Worm (Caenorhabditis elegans) whole organism, mixed stage, embryonic: ENCODE results near the gene hpo-30.

Experiments
- M03D4.4 ChIP-seq: sonication (generic microtip); optimal IDR thresholded peaks from 2 replicates; lab custom pipeline; 2017; ENCODE audit warnings: mild to moderate bottlenecking, missing genetic modification characterization, missing compliant biosample characterization
- bed-3 ChIP-seq: fragments of 200-800 bp; sonication (Bioruptor generic); optimal IDR thresholded peaks from 3 replicates; lab custom pipeline; 2018; ENCODE audit warnings: mild to moderate bottlenecking, missing genetic modification characterization, moderate library complexity, missing compliant biosample characterization
- blmp-1 ChIP-seq: fragments of 150-350 bp; optimal IDR thresholded peaks from 2 replicates; lab custom pipeline; 2014; ENCODE audit warnings: missing biosample characterization, missing genetic modification characterization
- ceh-39 ChIP-seq: fragments of 150-350 bp; optimal IDR thresholded peaks from 2 replicates; lab custom pipeline; 2014; ENCODE audit warnings: missing biosample characterization, missing genetic modification characterization
- ceh-83 ChIP-seq: fragments of 200-800 bp; sonication (Bioruptor generic); optimal IDR thresholded peaks from 2 replicates; lab custom pipeline; 2018; ENCODE audit warnings: mild to moderate bottlenecking, missing genetic modification characterization, missing compliant biosample characterization
- ces-1 ChIP-seq: fragments of 150-350 bp; optimal IDR thresholded peaks from 2 replicates; lab custom pipeline; 2014; ENCODE audit warnings: missing biosample characterization, missing genetic modification reagents, missing genetic modification characterization
- cnd-1 ChIP-seq: fragments of 200-800 bp; sonication (Bioruptor generic); optimal IDR thresholded peaks from 2 replicates; lab custom pipeline; 2018; ENCODE audit warnings: mild to moderate bottlenecking, missing genetic modification characterization, missing compliant biosample characterization
- drap-1 ChIP-seq: fragments of 200-800 bp; sonication (Bioruptor generic); optimal IDR thresholded peaks from 3 replicates; lab custom pipeline; 2018; ENCODE audit warnings: mild to moderate bottlenecking, missing genetic modification characterization, missing compliant biosample characterization
- elt-1 ChIP-seq: sonication (generic microtip); optimal IDR thresholded peaks from 2 replicates; lab custom pipeline; 2017; ENCODE audit warnings: missing genetic modification characterization, mild to moderate bottlenecking, missing compliant biosample characterization, antibody characterized with exemption, moderate library complexity, borderline replicate concordance; ENCODE audit not compliant: insufficient read depth
- elt-3 ChIP-seq: fragments of 150-350 bp; optimal IDR thresholded peaks from 2 replicates; lab custom pipeline; 2014; ENCODE audit warnings: missing biosample characterization, missing genetic modification characterization
- flh-1 ChIP-seq: fragments of 200-800 bp; sonication (Bioruptor generic); optimal IDR thresholded peaks from 2 replicates; lab custom pipeline; 2018; ENCODE audit warnings: mild to moderate bottlenecking, missing genetic modification characterization, moderate library complexity, missing compliant biosample characterization
- hlh-1 ChIP-seq: fragments of 150-350 bp; optimal IDR thresholded peaks from 2 replicates; lab custom pipeline; 2014; ENCODE audit warnings: missing biosample characterization, missing genetic modification reagents, missing genetic modification characterization
- lin-13 ChIP-seq: fragments of 150-350 bp; optimal IDR thresholded peaks from 2 replicates; lab custom pipeline; 2014; ENCODE audit warnings: missing biosample characterization, missing genetic modification characterization
- lsy-2 ChIP-seq: fragments of 150-350 bp; optimal IDR thresholded peaks from 2 replicates; lab custom pipeline; 2014; ENCODE audit warnings: missing biosample characterization, missing genetic modification characterization
- mab-5 ChIP-seq: fragments of 150-350 bp; optimal IDR thresholded peaks from 2 replicates; lab custom pipeline; 2014; ENCODE audit warnings: missing biosample characterization, missing genetic modification characterization
- mep-1 ChIP-seq: fragments of 150-350 bp; optimal IDR thresholded peaks from 2 replicates; lab custom pipeline; 2017; ENCODE audit warnings: missing biosample characterization, missing genetic modification reagents, missing genetic modification characterization, inconsistent platforms
- mls-2 ChIP-seq: sonication (generic microtip); optimal IDR thresholded peaks from 2 replicates; lab custom pipeline; 2016; ENCODE audit warnings: mild to moderate bottlenecking, missing genetic modification characterization, moderate library complexity, missing compliant biosample characterization
- nhr-12 ChIP-seq: fragments of 150-350 bp; optimal IDR thresholded peaks from 2 replicates; lab custom pipeline; 2014; ENCODE audit warnings: missing biosample characterization, missing genetic modification characterization
- nhr-2 ChIP-seq: fragments of 150-350 bp; optimal IDR thresholded peaks from 2 replicates; lab custom pipeline; 2014; ENCODE audit warnings: missing biosample characterization, missing genetic modification characterization
- nhr-237 ChIP-seq: fragments of 150-350 bp; optimal IDR thresholded peaks from 2 replicates; lab custom pipeline; 2014; ENCODE audit warnings: missing biosample characterization, missing genetic modification characterization
- nhr-28 ChIP-seq: fragments of 150-350 bp; optimal IDR thresholded peaks from 2 replicates; lab custom pipeline; 2014; ENCODE audit warnings: missing biosample characterization, missing genetic modification characterization
- pha-4 ChIP-seq: fragments of 150-350 bp; optimal IDR thresholded peaks from 2 replicates; lab custom pipeline; 2018; ENCODE audit warnings: missing biosample characterization, missing genetic modification reagents, missing genetic modification characterization
- sem-2 ChIP-seq: fragments of 200-800 bp; sonication (Bioruptor generic); optimal IDR thresholded peaks from 2 replicates; lab custom pipeline; 2018; ENCODE audit warnings: mild to moderate bottlenecking, missing genetic modification characterization, missing compliant biosample characterization
- snpc-4 ChIP-seq: fragments of 150-350 bp; optimal IDR thresholded peaks from 2 replicates; lab custom pipeline; 2014; ENCODE audit warnings: missing biosample characterization, missing genetic modification characterization
- sptf-1 ChIP-seq: sonication (generic microtip); optimal IDR thresholded peaks from 2 replicates; lab custom pipeline; 2017; ENCODE audit warnings: mild to moderate bottlenecking, missing genetic modification characterization, moderate library complexity, missing compliant biosample characterization
- tbx-8 ChIP-seq: fragments of 200-800 bp; sonication (Bioruptor generic); optimal IDR thresholded peaks from 2 replicates; lab custom pipeline; 2018; ENCODE audit warnings: mild to moderate bottlenecking, missing genetic modification characterization, moderate library complexity, missing compliant biosample characterization
- unc-120 ChIP-seq: sonication (generic microtip); optimal IDR thresholded peaks from 2 replicates; lab custom pipeline; 2017; ENCODE audit warnings: missing genetic modification characterization, missing compliant biosample characterization; ENCODE audit not compliant: poor library complexity, severe bottlenecking
- unc-39 ChIP-seq: fragments of 150-350 bp; optimal IDR thresholded peaks from 2 replicates; lab custom pipeline; 2014; ENCODE audit warnings: missing biosample characterization, missing genetic modification characterization
- unc-62 ChIP-seq: fragments of 150-350 bp; optimal IDR thresholded peaks from 2 replicates; lab custom pipeline; 2014; ENCODE audit warnings: missing biosample characterization, missing genetic modification reagents, missing genetic modification characterization
- zip-8 ChIP-seq: fragments of 150-350 bp; optimal IDR thresholded peaks from 2 replicates; lab custom pipeline; 2014; ENCODE audit warnings: missing biosample characterization, missing genetic modification characterization
- ztf-11 ChIP-seq: fragments of 150-350 bp; optimal IDR thresholded peaks from 2 replicates; lab custom pipeline; 2014; ENCODE audit warnings: missing biosample characterization, missing genetic modification characterization

hpo-30 gene

ce11 chrV:12329173-12329572, 19.0 kb upstream of the hpo-30 start:
- TF ChIP-seq ces-1 (GFP tag; lab: Kevin White, UChicago) = peak; percentile 83
- TF ChIP-seq zip-8 (tag; lab: Kevin White, UChicago) = no peak

- TF ChIP-seq nhr-12 (tag; lab: Kevin White, UChicago) = no peak
- no peak for TF ChIP-seq cnd-1 (tag; lab: Kevin White, UChicago)
- no peak for TF ChIP-seq ceh-39 (tag; lab: Kevin White, UChicago)
- no peak for TF ChIP-seq tbx-8 (GFP tag; lab: Kevin White, UChicago)
- TF ChIP-seq, all 35 proteins: peak for 0
Observed at ce11 chrV:12326638-12327037, 16.5 kb upstream of the hpo-30 start.

ce11 chrV:12320274-12320839, 10.2 kb upstream of the hpo-30 start:
- TF ChIP-seq ceh-39 (tag; lab: Kevin White, UChicago) = no peak
- TF ChIP-seq mls-2 = no peak
- TF ChIP-seq unc-120 (tag; lab: Kevin White, UChicago) = no peak
- no peak for TF ChIP-seq nhr-237 (tag; lab: Kevin White, UChicago)
- no peak for TF ChIP-seq unc-39 (tag; lab: Kevin White, UChicago)
- TF ChIP-seq flh-1 = no peak
- no peak for TF ChIP-seq lin-13 (tag; lab: Kevin White, UChicago)
- no peak for TF ChIP-seq lsy-2 (tag; lab: Kevin White, UChicago)
- TF ChIP-seq, all 35 proteins: peak for 0

DNA sequence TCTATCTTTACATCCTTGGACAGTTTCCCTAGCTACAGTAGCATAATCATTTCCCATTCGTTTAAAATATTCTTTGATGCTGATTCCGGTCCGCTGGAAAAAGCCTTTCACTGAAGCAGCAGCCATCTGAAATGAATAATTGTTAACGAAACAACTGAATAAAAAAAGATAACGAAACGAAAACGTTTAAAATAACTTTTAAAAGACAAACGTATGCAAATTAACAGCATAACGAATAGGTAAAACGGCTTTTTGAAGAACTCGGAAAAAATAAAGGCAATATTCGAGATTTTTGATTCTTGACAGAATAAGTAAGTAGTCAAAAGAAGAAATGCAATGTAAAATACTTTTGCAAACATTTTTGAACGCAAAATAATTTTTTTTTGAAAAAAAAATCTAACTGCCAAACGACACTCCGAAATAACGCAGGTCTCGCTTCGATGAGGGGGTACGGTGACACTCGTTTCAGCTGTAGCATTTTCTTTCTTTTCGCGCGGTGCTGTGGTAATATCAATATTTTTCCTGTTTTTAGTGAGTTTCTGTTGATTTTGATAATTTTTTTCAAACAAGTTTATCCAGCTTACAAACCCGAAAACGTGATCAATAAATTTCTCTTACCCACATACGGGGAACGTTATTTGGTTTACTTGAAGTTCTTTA, 7.9 kb upstream of the hpo-30 start, which contains the start of the genes R04F11.5 and R04F11.2:
TSS of gene R04F11.5 (minus strand) at position 126 of the 660 bp plus-strand sequence.
TSS of gene R04F11.2 (plus strand) at position 488 of the 660 bp plus-strand sequence.
- TF ChIP-seq unc-62 (GFP tag; lab: Kevin White, UChicago) (peak; percentile 31), pha-4 (tag; lab: Kevin White, UChicago) (peak; percentile 69), lsy-2 (tag; lab: Kevin White, UChicago) (peak; percentile 98), M03D4.4 (tag; lab: Kevin White, UChicago) (no peak), hlh-1 (tag; lab: Kevin White, UChicago) (peak; percentile 47), lin-13 (tag; lab: Kevin White, UChicago) (peak; percentile 55), nhr-237 (tag; lab: Kevin White, UChicago) (peak; percentile 79), mep-1 (peak; percentile 90), ceh-83 (GFP tag; lab: Kevin White, UChicago) (no peak), mab-5 (tag; lab: Kevin White, UChicago) (no peak), nhr-28 (no peak), sptf-1 (tag; lab: Kevin White, UChicago) (peak; percentile 3), ceh-39 (tag; lab: Kevin White, UChicago) (peak; percentile 41), ces-1 (GFP tag; lab: Kevin White, UChicago) (peak; percentile 52)

DNA sequence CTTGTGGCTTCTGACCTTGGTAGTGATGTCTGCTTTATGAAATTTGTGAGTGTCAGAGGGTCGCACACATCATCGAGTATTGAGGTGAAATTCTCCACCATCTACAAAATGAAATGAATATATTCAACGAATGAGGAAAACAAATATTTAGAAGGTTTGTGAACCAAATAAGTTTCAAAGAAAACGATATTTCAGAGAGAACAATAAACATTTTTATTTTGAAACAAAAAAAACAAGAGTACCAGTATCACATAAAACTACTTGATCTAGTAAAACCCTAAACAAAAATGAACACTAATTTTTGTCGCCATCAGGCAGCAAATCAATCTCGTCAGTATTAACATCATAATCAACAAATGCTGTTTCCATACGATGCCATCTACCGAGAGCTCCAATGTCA, 6.9 kb upstream of the hpo-30 start, which contains the start of gene R04F11.3:
TSS of gene R04F11.3 (minus strand) at position 101 of the 400 bp plus-strand sequence.
- no peak for TF ChIP-seq bed-3
- TF ChIP-seq cnd-1 (tag; lab: Kevin White, UChicago) = no peak
- TF ChIP-seq mls-2 = no peak
- TF ChIP-seq hlh-1 (tag; lab: Kevin White, UChicago) = no peak
- TF ChIP-seq nhr-2 (tag; lab: Kevin White, UChicago) = no peak
- no peak for TF ChIP-seq snpc-4 (tag; lab: Kevin White, UChicago)
- TF ChIP-seq sem-2 (GFP tag; lab: Kevin White, UChicago) = no peak

DNA sequence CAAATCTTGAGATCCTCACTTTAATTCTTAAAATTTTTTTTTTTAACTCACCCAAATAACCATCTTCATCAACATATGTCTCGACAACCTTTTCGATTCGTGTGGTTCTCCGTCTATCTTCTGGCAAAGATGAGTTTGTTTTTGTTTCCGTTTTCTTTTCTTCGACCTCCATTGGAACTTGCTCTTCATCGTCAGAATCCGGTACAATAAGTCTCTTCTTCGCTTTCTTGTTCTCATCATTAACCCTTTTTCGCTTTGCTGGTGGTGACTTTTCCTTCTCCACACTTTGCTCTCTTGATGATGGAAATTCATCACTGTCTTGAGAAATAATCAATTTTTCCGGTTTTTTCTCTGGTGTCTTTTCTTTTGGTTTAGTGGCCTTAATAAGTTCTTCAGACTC, 5.9 kb upstream of the hpo-30 start:
- no peak for TF ChIP-seq bed-3
- TF ChIP-seq ztf-11 (tag; lab: Kevin White, UChicago) = no peak
- no peak for TF ChIP-seq unc-62 (GFP tag; lab: Kevin White, UChicago)
- TF ChIP-seq elt-3 (tag; lab: Kevin White, UChicago) = no peak
- TF ChIP-seq nhr-2 (tag; lab: Kevin White, UChicago) = no peak
- no peak for TF ChIP-seq unc-120 (tag; lab: Kevin White, UChicago)
- TF ChIP-seq nhr-28 = no peak
- TF ChIP-seq mls-2 = no peak
- TF ChIP-seq elt-1 (tag; lab: Kevin White, UChicago) = no peak
- no peak for TF ChIP-seq drap-1 (GFP tag; lab: Kevin White, UChicago)
- TF ChIP-seq nhr-12 (tag; lab: Kevin White, UChicago) = no peak
- TF ChIP-seq zip-8 (tag; lab: Kevin White, UChicago) = no peak
- TF ChIP-seq sem-2 (GFP tag; lab: Kevin White, UChicago) = no peak
- TF ChIP-seq blmp-1 = no peak
- no peak for TF ChIP-seq lin-13 (tag; lab: Kevin White, UChicago)
- TF ChIP-seq, all 35 proteins: peak for 0
